Fruit fly (Drosophila melanogaster): Measurements from ENCODE around the gene alpha-Man-Ib.
A peak's percentile ranks its signal among the peaks of the same experiment; 100 is the strongest.

alpha-Man-Ib gene

dm6 chr3R:29077572-29077971 lies 35.0 kb downstream of the alpha-Man-Ib start (continued):
- TF ChIP-seq az2 (GFP tag; optimal IDR thresholded peaks at IDR 0.05) (no peak), CG10431 (GFP tag; optimal IDR thresholded peaks at IDR 0.05) (no peak), toy (GFP tag; IDR thresholded peaks at IDR 0.05) (no peak), ATbp (GFP tag; optimal IDR thresholded peaks at IDR 0.05) (peak; percentile 36), CG12155 (GFP tag; optimal IDR thresholded peaks at IDR 0.05) (no peak), seq (GFP tag; IDR thresholded peaks at IDR 0.05) (peak; percentile 52), ara (GFP tag; IDR thresholded peaks at IDR 0.05) (peak; percentile 17; the same call in 1 of the 2 replicates), peb (GFP tag; IDR thresholded peaks at IDR 0.05) (no peak), CG4820 (GFP tag; optimal IDR thresholded peaks at IDR 0.05) (no peak), luna (GFP tag; optimal IDR thresholded peaks at IDR 0.05) (no peak), B-H2 (GFP tag; optimal IDR thresholded peaks at IDR 0.05) (no peak), CG13296 (GFP tag; optimal IDR thresholded peaks at IDR 0.05) (peak; percentile 14), caup (GFP tag; optimal IDR thresholded peaks at IDR 0.05; ENCODE audit: severe bottlenecking) (no peak), hbn (GFP tag; IDR thresholded peaks at IDR 0.05; ENCODE audit: partially characterized antibody) (no peak)

dm6 chr3R:29076609-29077008 lies 36.0 kb downstream of the alpha-Man-Ib start:
- no peak for TF ChIP-seq nerfin-2 (GFP tag; IDR thresholded peaks at IDR 0.05; ENCODE audit: partially characterized antibody)
- TF ChIP-seq her (GFP tag; optimal IDR thresholded peaks at IDR 0.05) = no peak
- no peak for TF ChIP-seq Opbp (GFP tag; IDR thresholded peaks at IDR 0.05; ENCODE audit: partially characterized antibody)
- TF ChIP-seq Neu2 (GFP tag; optimal IDR thresholded peaks at IDR 0.05; ENCODE audit: borderline replicate concordance) = no peak
- no peak for TF ChIP-seq CG8924 (tag; optimal IDR thresholded peaks at IDR 0.05)
- TF ChIP-seq Taf1 (GFP tag; IDR thresholded peaks at IDR 0.05) = no peak
- no peak for TF ChIP-seq grn (GFP tag; optimal IDR thresholded peaks at IDR 0.05)

dm6 chr3R:29075631-29076398 lies 36.8 kb downstream of the alpha-Man-Ib start:
- TF ChIP-seq CG12942 (GFP tag; optimal IDR thresholded peaks at IDR 0.05) (peak; percentile 4), CG18599 (GFP tag; optimal IDR thresholded peaks at IDR 0.05) (peak; percentile 73), CG17328 (GFP tag; IDR thresholded peaks at IDR 0.05) (peak; percentile 26; the same call in 1 of the 2 replicates), Dbx (GFP tag; IDR thresholded peaks at IDR 0.05) (no peak), H15 (GFP tag; IDR thresholded peaks at IDR 0.05) (no peak), CG2678 (tag; optimal IDR thresholded peaks at IDR 0.05) (peak; percentile 55), ro (GFP tag; IDR thresholded peaks at IDR 0.05) (no peak), sob (GFP tag; IDR thresholded peaks at IDR 0.05) (0 out of 2 replicates have a peak, but pooled peaks have one; percentile 22), CG1792 (GFP tag; optimal IDR thresholded peaks at IDR 0.05) (no peak), Drgx (GFP tag; IDR thresholded peaks at IDR 0.05) (peak; percentile 3; the same call in 1 of the 2 replicates), NfI (GFP tag; optimal IDR thresholded peaks at IDR 0.05) (peak; percentile 10), dati (GFP tag; IDR thresholded peaks at IDR 0.05) (no peak), Ptx1 (GFP tag; IDR thresholded peaks at IDR 0.05) (0 out of 2 replicates have a peak, but pooled peaks have one; percentile 9), tup (GFP tag; optimal IDR thresholded peaks at IDR 0.05) (no peak), Hr51 (GFP tag; optimal IDR thresholded peaks at IDR 0.05) (peak in 1 of 2 experiments; percentile 3), Sox102F (GFP tag; optimal IDR thresholded peaks at IDR 0.05) (peak; percentile 34), lbe (GFP tag; optimal IDR thresholded peaks at IDR 0.05) (peak; percentile 9), eve (GFP tag; optimal IDR thresholded peaks at IDR 0.05) (no peak), CG10366 (GFP tag; IDR thresholded peaks at IDR 0.05) (peak; percentile 40; the same call in 1 of the 2 replicates), CG6689 (GFP tag; IDR thresholded peaks at IDR 0.05) (no peak), chif (GFP tag; optimal IDR thresholded peaks at IDR 0.05) (peak in 1 of 2 experiments; percentile 6), CG12769 (tag; optimal IDR thresholded peaks at IDR 0.05) (peak; percentile 56), Nf-YC (tag; optimal IDR thresholded peaks at IDR 0.05) (peak; percentile 12), CG14860 (GFP tag; IDR thresholded peaks at IDR 0.05; ENCODE audit: partially characterized antibody) (no peak), Ada2b (GFP tag; IDR thresholded peaks at IDR 0.05) (peak; percentile 35; the same call in 1 of the 2 replicates), CG1647 (GFP tag; optimal IDR thresholded peaks at IDR 0.05) (no peak)
